In genomic region chr3R:28845377-28845876, dm6 we compare ENCODE assay signal across 5 fruit fly cellular contexts.
TF ChIP-seq lines count a peak whose summit lies in the region.

No protein-coding gene starts in this region.

- no peak for TF ChIP-seq CTCF in whole organism, embryonic (GFP tag; optimal IDR thresholded peaks at IDR 0.05; lab: Kevin White, UChicago)

TF ChIP-seq in whole organism, adult, 20 proteins besides CTCF, POLR2A, EP300 and RAD21:
- TF ChIP-seq pad (GFP tag; optimal IDR thresholded peaks at IDR 0.05; lab: Kevin White, UChicago) (no peak), toe (GFP tag; optimal IDR thresholded peaks at IDR 0.05; lab: Kevin White, UChicago) (no peak), bab1 (GFP tag; optimal IDR thresholded peaks at IDR 0.05; lab: Kevin White, UChicago) (no peak), CG7101 (tag; optimal IDR thresholded peaks at IDR 0.05; lab: Kevin White, UChicago) (no peak), Clk (GFP tag; optimal IDR thresholded peaks at IDR 0.05; lab: Kevin White, UChicago) (no peak), tj (GFP tag; optimal IDR thresholded peaks at IDR 0.05; lab: Kevin White, UChicago) (peak; percentile 31), CG14711 (tag; optimal IDR thresholded peaks at IDR 0.05; lab: Kevin White, UChicago) (no peak), kay (GFP tag; lab: Kevin White, UChicago; ENCODE audit: borderline replicate concordance) (no peak), Hr96 (GFP tag; optimal IDR thresholded peaks at IDR 0.05; lab: Kevin White, UChicago) (no peak)

TF ChIP-seq in whole organism, embryonic, 481 proteins besides CTCF, POLR2A, EP300 and RAD21 (continues in another document):
- TF ChIP-seq hbn (GFP tag; IDR thresholded peaks at IDR 0.05; lab: Robert Waterston, UW; ENCODE audit: partially characterized antibody) (no peak), HLH3B (GFP tag; IDR thresholded peaks at IDR 0.05; lab: Robert Waterston, UW) (no peak), kah (GFP tag; optimal IDR thresholded peaks at IDR 0.05; lab: Kevin White, UChicago) (no peak), Neu2 (GFP tag; optimal IDR thresholded peaks at IDR 0.05; lab: Kevin White, UChicago; ENCODE audit: borderline replicate concordance) (peak; percentile 32), Awh (GFP tag; IDR thresholded peaks at IDR 0.05; lab: Robert Waterston, UW) (0 out of 2 replicates have a peak, but pooled peaks have one; percentile 64), CG6765 (GFP tag; optimal IDR thresholded peaks at IDR 0.05; lab: Kevin White, UChicago) (peak; percentile 39), CG2875 (GFP tag; optimal IDR thresholded peaks at IDR 0.05; lab: Kevin White, UChicago) (no peak), nerfin-1 (tag; optimal IDR thresholded peaks at IDR 0.05; lab: Kevin White, UChicago) (no peak), Dip2 (GFP tag; IDR thresholded peaks at IDR 0.05; lab: Robert Waterston, UW) (no peak), so (GFP tag; IDR thresholded peaks at IDR 0.05; lab: Robert Waterston, UW) (no peak), CG10462 (GFP tag; optimal IDR thresholded peaks at IDR 0.05; lab: Kevin White, UChicago) (no peak), Lpt (GFP tag; optimal IDR thresholded peaks at IDR 0.05; lab: Kevin White, UChicago) (no peak), eve (GFP tag; optimal IDR thresholded peaks at IDR 0.05; lab: Kevin White, UChicago) (no peak), CG11695 (GFP tag; IDR thresholded peaks at IDR 0.05; lab: Robert Waterston, UW) (0 out of 3 replicates have a peak, but pooled peaks have one; percentile 12), dimm (GFP tag; IDR thresholded peaks at IDR 0.05; lab: Robert Waterston, UW) (no peak), btn (GFP tag; optimal IDR thresholded peaks at IDR 0.05; lab: Kevin White, UChicago) (peak; percentile 3), Hsf (GFP tag; optimal IDR thresholded peaks at IDR 0.05; lab: Kevin White, UChicago) (no peak), CG12769 (tag; optimal IDR thresholded peaks at IDR 0.05; lab: Kevin White, UChicago) (no peak), CG4360 (GFP tag; IDR thresholded peaks at IDR 0.05; lab: Robert Waterston, UW) (0 out of 2 replicates have a peak, but pooled peaks have one; percentile 55), HmgZ (tag; optimal IDR thresholded peaks at IDR 0.05; lab: Kevin White, UChicago) (no peak)

TF ChIP-seq in whole organism, prepupa, 60 proteins besides CTCF, POLR2A, EP300 and RAD21:
- TF ChIP-seq esn (GFP tag; optimal IDR thresholded peaks at IDR 0.05; lab: Kevin White, UChicago) (peak; percentile 48), ss (GFP tag; optimal IDR thresholded peaks at IDR 0.05; lab: Kevin White, UChicago) (no peak), Eip78C (GFP tag; lab: Kevin White, UChicago) (peak; percentile 39), Blimp-1 (GFP tag; optimal IDR thresholded peaks at IDR 0.05; lab: Kevin White, UChicago) (peak; percentile 88), dsx (GFP tag; optimal IDR thresholded peaks at IDR 0.05; lab: Kevin White, UChicago; ENCODE audit: poor library complexity, severe bottlenecking) (peak; percentile 90), CG6276 (GFP tag; optimal IDR thresholded peaks at IDR 0.05; lab: Kevin White, UChicago) (peak; percentile 9), Eip75B (GFP tag; optimal IDR thresholded peaks at IDR 0.05; lab: Kevin White, UChicago) (peak; percentile 10), CG8119 (GFP tag; IDR thresholded peaks at IDR 0.05; lab: Robert Waterston, UW) (0 out of 3 replicates have a peak, but pooled peaks have one; percentile 44), CG15336 (GFP tag; IDR thresholded peaks at IDR 0.05; lab: Robert Waterston, UW) (0 out of 2 replicates have a peak, but pooled peaks have one; percentile 10), vri (GFP tag; optimal IDR thresholded peaks at IDR 0.05; lab: Kevin White, UChicago) (no peak)

TF ChIP-seq in whole organism, pupa, 21 proteins besides CTCF, POLR2A, EP300 and RAD21:
- TF ChIP-seq EcR (GFP tag; optimal IDR thresholded peaks at IDR 0.05; lab: Kevin White, UChicago) (peak; percentile 65), CG32121 (GFP tag; IDR thresholded peaks at IDR 0.05; lab: Robert Waterston, UW) (peak; percentile 50), CG13204 (GFP tag; optimal IDR thresholded peaks at IDR 0.05; lab: Kevin White, UChicago) (peak; percentile 52), fd96Ca (GFP tag; IDR thresholded peaks at IDR 0.05; lab: Robert Waterston, UW) (no peak), CG9948 (tag; optimal IDR thresholded peaks at IDR 0.05; lab: Kevin White, UChicago) (no peak), Ets98B (GFP tag; IDR thresholded peaks at IDR 0.05; lab: Robert Waterston, UW) (no peak)

TF ChIP-seq in whole organism, wandering third instar larva, 38 proteins besides CTCF, POLR2A, EP300 and RAD21:
- TF ChIP-seq Mio (GFP tag; optimal IDR thresholded peaks at IDR 0.05; lab: Kevin White, UChicago) (no peak), Rel (GFP tag; optimal IDR thresholded peaks at IDR 0.05; lab: Kevin White, UChicago) (no peak), Rel (tag; optimal IDR thresholded peaks at IDR 0.05; lab: Kevin White, UChicago) (peak; percentile 98)
